Fruit fly (Drosophila melanogaster) whole organism: ENCODE data around the gene Lasp.

Experiments used
- CG8478 ChIP-seq: fragments of >200 bp; optimal IDR thresholded peaks from 2 replicates; lab custom pipeline; 2018; ENCODE audit warnings: inconsistent platforms
- Dll ChIP-seq: fragments of >200 bp; optimal IDR thresholded peaks from 2 replicates; lab custom pipeline; 2017
- pan ChIP-seq: fragments of >200 bp; optimal IDR thresholded peaks from 2 replicates; lab custom pipeline; 2017
- psq ChIP-seq: fragments of >200 bp; optimal IDR thresholded peaks from 2 replicates; lab custom pipeline; 2017
- usp ChIP-seq: fragments of >200 bp; optimal IDR thresholded peaks from 2 replicates; lab custom pipeline; 2017; ENCODE audit warnings: missing biosample characterization, missing genetic modification characterization, mixed read lengths

- TF ChIP-seq pan (lab: Kevin White, UChicago): no peak
- no peak for TF ChIP-seq psq (lab: Kevin White, UChicago)
- no peak for TF ChIP-seq usp (GFP tag; lab: Kevin White, UChicago)
- no peak for TF ChIP-seq CG8478 (lab: Kevin White, UChicago)
- TF ChIP-seq Dll (lab: Kevin White, UChicago): no peak
Observed at dm6 chr3L:16689491-16689890, 22.0 kb downstream of the Lasp start.
